Fruit fly (Drosophila melanogaster) whole organism, embryonic: ENCODE results near the gene CG14568.

Experiments
- CG10147 ChIP-seq: fragments of 200-800 bp; sonication (Bioruptor generic); optimal IDR thresholded peaks from 2 replicates; lab custom pipeline; 2019; ENCODE audit warnings: missing biosample characterization, mild to moderate bottlenecking, missing genetic modification characterization, moderate library complexity
- CG10462 ChIP-seq: fragments of 200-800 bp; sonication (Bioruptor generic); optimal IDR thresholded peaks from 2 replicates; lab custom pipeline; 2016; ENCODE audit warnings: missing biosample characterization, missing genetic modification characterization
- CG12155 ChIP-seq: fragments of 200-800 bp; sonication (Bioruptor generic); optimal IDR thresholded peaks from 3 replicates; lab custom pipeline; 2016; ENCODE audit warnings: missing biosample characterization, missing genetic modification characterization
- CG1529 ChIP-seq: fragments of 200-800 bp; sonication (Bioruptor generic); optimal IDR thresholded peaks from 3 replicates; lab custom pipeline; 2018; ENCODE audit warnings: missing biosample characterization, missing genetic modification characterization
- Dek ChIP-seq: fragments of 200-800 bp; sonication (Bioruptor generic); optimal IDR thresholded peaks from 3 replicates; lab custom pipeline; 2019; ENCODE audit warnings: missing biosample characterization, mild to moderate bottlenecking, missing genetic modification characterization, moderate library complexity
- Dfd ChIP-seq, 2 experiments: fragments of >200 bp; optimal IDR thresholded peaks; 2 replicates each; lab custom pipeline; 2017; ENCODE audit warnings: missing biosample characterization in 2 of 2, missing genetic modification characterization in 2 of 2
- Doc3 ChIP-seq: fragments of 200-800 bp; sonication (Bioruptor generic); IDR thresholded peaks from 3 replicates; pipeline ENCODE4 v1.3.6; 2022; ENCODE audit warnings: missing biosample characterization, missing genetic modification characterization; ENCODE audit not compliant: partially characterized antibody
- Drgx ChIP-seq: fragments of 200-800 bp; sonication (Bioruptor generic); IDR thresholded peaks from 2 replicates; pipeline ENCODE4 v1.3.6; 2022; ENCODE audit warnings: missing biosample characterization, missing genetic modification characterization
- Ets65A ChIP-seq: fragments of 200-800 bp; sonication (Bioruptor generic); peaks from one replicate; lab custom pipeline; 2016; ENCODE audit warnings: missing biosample characterization, missing genetic modification characterization
- HLH54F ChIP-seq: fragments of 200-800 bp; sonication (Bioruptor generic); optimal IDR thresholded peaks from 3 replicates; lab custom pipeline; 2016; ENCODE audit warnings: missing biosample characterization, missing genetic modification characterization
- Hmx ChIP-seq: fragments of 200-800 bp; sonication (Bioruptor generic); optimal IDR thresholded peaks from 2 replicates; lab custom pipeline; 2016; ENCODE audit warnings: missing biosample characterization, missing genetic modification characterization
- Hr3 ChIP-seq: fragments of 200-800 bp; sonication (Bioruptor generic); optimal IDR thresholded peaks from 3 replicates; lab custom pipeline; 2016; ENCODE audit warnings: missing biosample characterization, missing genetic modification characterization
- Sry-β ChIP-seq: fragments of 200-800 bp; sonication (Bioruptor generic); optimal IDR thresholded peaks from 2 replicates; lab custom pipeline; 2018; ENCODE audit warnings: missing biosample characterization, mild to moderate bottlenecking, missing genetic modification characterization, moderate library complexity
- bsh ChIP-seq, 2 experiments: fragments of 200-800 bp; sonication (Bioruptor generic); optimal IDR thresholded peaks; 2 replicates each; lab custom pipeline; 2017 to 2018; ENCODE audit warnings: mild to moderate bottlenecking in 2 of 2, missing biosample characterization in 2 of 2, missing genetic modification characterization in 2 of 2, moderate library complexity in 1 of 2
- cwo ChIP-seq: fragments of 200-800 bp; sonication (Bioruptor generic); optimal IDR thresholded peaks from 3 replicates; lab custom pipeline; 2017; ENCODE audit warnings: missing biosample characterization, missing genetic modification characterization, mild to moderate bottlenecking, moderate library complexity, missing genetic modification reagents
- nom ChIP-seq: fragments of 200-800 bp; sonication (Bioruptor generic); optimal IDR thresholded peaks from 2 replicates; lab custom pipeline; 2017; ENCODE audit warnings: missing biosample characterization, missing genetic modification characterization, mild to moderate bottlenecking, moderate library complexity, missing genetic modification reagents
- sens ChIP-seq: fragments of 200-800 bp; sonication (Bioruptor generic); peaks from one replicate; lab custom pipeline; 2016; ENCODE audit warnings: missing biosample characterization, missing genetic modification characterization

The CG14568 gene

dm6 chr3L:21688607-21689129, 44.6 kb downstream of the CG14568 start:
- TF ChIP-seq CG10462 (GFP tag; lab: Kevin White, UChicago) (no peak), CG10147 (GFP tag; lab: Kevin White, UChicago) (no peak), Sry-β (peak; percentile 56)
- TF ChIP-seq, all 482 proteins: peak for 1

dm6 chr3L:21685753-21686152, 47.5 kb downstream of the CG14568 start:
- TF ChIP-seq HLH54F (GFP tag; lab: Kevin White, UChicago) (no peak), nom (peak; percentile 70), Drgx (GFP tag; lab: Robert Waterston, UW) (peak; percentile 39; the same call in 1 of the 2 replicates), sens (GFP tag; lab: Kevin White, UChicago) (peak; percentile 41), Dfd (GFP tag; optimal IDR thresholded peaks at IDR 0.05; lab: Kevin White, UChicago) (no peak), bsh (GFP tag; optimal IDR thresholded peaks at IDR 0.05; lab: Kevin White, UChicago) (peak in 1 of 2 experiments; percentile 69), Hmx (GFP tag; lab: Kevin White, UChicago) (no peak), cwo (no peak), Doc3 (GFP tag; lab: Robert Waterston, UW) (no peak), Dek (tag; lab: Kevin White, UChicago) (no peak), CG12155 (GFP tag; lab: Kevin White, UChicago) (no peak), CG1529 (GFP tag; lab: Kevin White, UChicago) (no peak)
- TF ChIP-seq, all 482 proteins: peak for 4

- no peak for TF ChIP-seq Hr3 (GFP tag; lab: Kevin White, UChicago)
- peak; percentile 22 for TF ChIP-seq Ets65A (GFP tag; lab: Kevin White, UChicago)
Observed at dm6 chr3L:21683942-21684341, 49.3 kb downstream of the CG14568 start, which contains the start of gene Sfp78E. TSS of gene Sfp78E (minus strand) at chr3L:21684042.
